Worm (Caenorhabditis elegans): ENCODE data around the gene str-16.
A peak's percentile ranks its signal among the peaks of the same experiment; 100 is the strongest.

str-16 gene

ce11 chrV:3196832-3197329, 39.8 kb upstream of the str-16 start, which contains the start of the genes Y73C8B.1 and Y73C8B.5:
Gene Y73C8B.1 (minus strand): TSS chrV:3196882.
Gene Y73C8B.5 (plus strand): TSS chrV:3197268.
- TF ChIP-seq hlh-11 (tag; optimal IDR thresholded peaks at IDR 0.05) (peak; percentile 11), dve-1 (tag; optimal IDR thresholded peaks at IDR 0.05; ENCODE audit: insufficient read depth) (peak; percentile 35), fkh-10 (GFP tag; optimal IDR thresholded peaks at IDR 0.05) (no peak), nhr-48 (tag; optimal IDR thresholded peaks at IDR 0.05) (peak; percentile 88), mep-1 (tag; optimal IDR thresholded peaks at IDR 0.05) (peak; percentile 20), lin-38 (GFP tag; IDR thresholded peaks at IDR 0.05) (peak; percentile 31; the same call in 1 of the 2 replicates), nhr-10 (tag; optimal IDR thresholded peaks at IDR 0.05) (no peak), hlh-30 (tag; optimal IDR thresholded peaks at IDR 0.05; ENCODE audit: insufficient read depth) (peak; percentile 3), nhr-28 (tag; optimal IDR thresholded peaks at IDR 0.05) (peak; percentile 90), mdl-1 (tag; optimal IDR thresholded peaks at IDR 0.05) (no peak), lsy-2 (tag; optimal IDR thresholded peaks at IDR 0.05) (peak in 1 of 2 experiments; percentile 11), nhr-11 (tag; optimal IDR thresholded peaks at IDR 0.05) (peak; percentile 94)

ce11 chrV:3200323-3200722, 36.4 kb upstream of the str-16 start, which contains the start of gene K08D9.4:
Gene K08D9.4 (minus strand): TSS chrV:3200423.
- TF ChIP-seq daf-16 (GFP tag; optimal IDR thresholded peaks at IDR 0.05) (no peak), daf-16 (tag; optimal IDR thresholded peaks at IDR 0.05) (no peak), dve-1 (tag; optimal IDR thresholded peaks at IDR 0.05; ENCODE audit: insufficient read depth) (no peak), Y5F2A.4 (GFP tag; optimal IDR thresholded peaks at IDR 0.05) (no peak), ceh-62 (tag; optimal IDR thresholded peaks at IDR 0.05) (no peak), lir-3 (tag; optimal IDR thresholded peaks at IDR 0.05) (no peak), Y105C5A.15 (GFP tag; IDR thresholded peaks at IDR 0.05) (no peak), nhr-41 (GFP tag; IDR thresholded peaks at IDR 0.05) (no peak), gei-8 (GFP tag; optimal IDR thresholded peaks at IDR 0.05) (no peak), F49E8.2 (tag; optimal IDR thresholded peaks at IDR 0.05; ENCODE audit: borderline replicate concordance) (no peak), saeg-2 (GFP tag; IDR thresholded peaks at IDR 0.05) (no peak), nhr-10 (tag; optimal IDR thresholded peaks at IDR 0.05) (no peak), zfp-2 (tag; optimal IDR thresholded peaks at IDR 0.05) (no peak), nhr-111 (GFP tag; optimal IDR thresholded peaks at IDR 0.05) (no peak)

- no peak for TF ChIP-seq nhr-237 (tag; optimal IDR thresholded peaks at IDR 0.05)
- no peak for TF ChIP-seq aly-2 (tag; optimal IDR thresholded peaks at IDR 0.05)
- TF ChIP-seq Y48G9A.11 (GFP tag; IDR thresholded peaks at IDR 0.05), result no peak
- peak; percentile 36; the same call in 1 of the 2 replicates for TF ChIP-seq lin-38 (GFP tag; IDR thresholded peaks at IDR 0.05)
- TF ChIP-seq snpc-1.2 (GFP tag; IDR thresholded peaks at IDR 0.05), result peak; percentile 49; the same call in 1 of the 2 replicates
- TF ChIP-seq F49E8.2 (tag; optimal IDR thresholded peaks at IDR 0.05; ENCODE audit: borderline replicate concordance), result peak; percentile 77
- peak in 1 of 2 experiments; percentile 41 for TF ChIP-seq lsy-2 (tag; optimal IDR thresholded peaks at IDR 0.05)
Measured at ce11 chrV:3204433-3204832, 32.2 kb upstream of the str-16 start.

ce11 chrV:3208940-3209339, 27.7 kb upstream of the str-16 start:
- peak in 1 of 2 experiments; percentile 82 for TF ChIP-seq unc-62 (GFP tag; optimal IDR thresholded peaks at IDR 0.05 in 1 of 2)
- TF ChIP-seq unc-62 (tag; optimal IDR thresholded peaks at IDR 0.05), result no peak
- TF ChIP-seq dmd-6 (GFP tag; IDR thresholded peaks at IDR 0.05), result no peak

ce11 chrV:3210147-3210546, 26.5 kb upstream of the str-16 start, which contains the start of gene apx-1:
Gene apx-1 (plus strand): TSS chrV:3210196.
- peak; percentile 78 for TF ChIP-seq set-16 (GFP tag; IDR thresholded peaks at IDR 0.05)
- TF ChIP-seq lin-13 (GFP tag; optimal IDR thresholded peaks at IDR 0.05), result no peak
- peak; percentile 9 for TF ChIP-seq aha-1 (tag)
- TF ChIP-seq unc-62 (GFP tag; optimal IDR thresholded peaks at IDR 0.05 in 1 of 2), result no peak
- TF ChIP-seq unc-62 (tag; optimal IDR thresholded peaks at IDR 0.05), result no peak
- TF ChIP-seq nhr-237 (tag; optimal IDR thresholded peaks at IDR 0.05), result no peak
- TF ChIP-seq egl-43 (GFP tag; IDR thresholded peaks at IDR 0.05), result no peak
- no peak for TF ChIP-seq F26F4.8 (GFP tag; conservative IDR thresholded peaks at IDR 0.05)
- no peak for TF ChIP-seq cey-2 (tag; optimal IDR thresholded peaks at IDR 0.05; ENCODE audit: borderline replicate concordance, insufficient read depth)
- TF ChIP-seq dmd-8 (GFP tag; IDR thresholded peaks at IDR 0.05), result no peak
- no peak for TF ChIP-seq fkh-10 (GFP tag; optimal IDR thresholded peaks at IDR 0.05)
- no peak for TF ChIP-seq ama-1 (optimal IDR thresholded peaks at IDR 0.05)
- TF ChIP-seq daf-19 (GFP tag; conservative IDR thresholded peaks at IDR 0.05), result no peak

Data from whole organism, L4 larva.